Fruit fly (Drosophila melanogaster) whole organism, embryonic: ENCODE measurements around the gene CG12698.

ENCODE experiments used
- Atf6 ChIP-seq: fragments of 200-800 bp; sonication (Bioruptor generic); IDR thresholded peaks from 2 replicates; pipeline ENCODE4 v1.3.6; 2022; ENCODE audit warnings: missing biosample characterization, missing genetic modification characterization
- BEAF-32 ChIP-seq: fragments of 200-800 bp; sonication (Bioruptor generic); optimal IDR thresholded peaks from 3 replicates; lab custom pipeline; 2017; ENCODE audit warnings: missing biosample characterization, missing genetic modification characterization, mild to moderate bottlenecking, moderate library complexity, missing genetic modification reagents
- Bgb ChIP-seq: fragments of 200-800 bp; sonication (Bioruptor generic); IDR thresholded peaks from 2 replicates; pipeline ENCODE4 v1.3.6; 2022; ENCODE audit warnings: missing biosample characterization, missing genetic modification characterization; ENCODE audit not compliant: partially characterized antibody
- CG1024 ChIP-seq: fragments of 200-800 bp; sonication (Bioruptor generic); IDR thresholded peaks from 2 replicates; pipeline ENCODE4 v1.3.6; 2022; ENCODE audit warnings: missing biosample characterization, missing genetic modification characterization
- CG10267 ChIP-seq: fragments of 200-800 bp; sonication (Bioruptor generic); optimal IDR thresholded peaks from 2 replicates; lab custom pipeline; 2018; ENCODE audit warnings: missing biosample characterization, mild to moderate bottlenecking, missing genetic modification characterization, moderate library complexity
- CG14710 ChIP-seq: fragments of 200-800 bp; sonication (Bioruptor generic); optimal IDR thresholded peaks from 3 replicates; lab custom pipeline; 2019; ENCODE audit warnings: missing biosample characterization, mild to moderate bottlenecking, missing genetic modification characterization, moderate library complexity
- CG15514 ChIP-seq: fragments of 200-800 bp; sonication (Bioruptor generic); optimal IDR thresholded peaks from 3 replicates; lab custom pipeline; 2017; ENCODE audit warnings: missing biosample characterization, missing genetic modification characterization, mild to moderate bottlenecking, moderate library complexity, missing genetic modification reagents
- CG15601 ChIP-seq: fragments of 200-800 bp; sonication (Bioruptor generic); optimal IDR thresholded peaks from 3 replicates; lab custom pipeline; 2019; ENCODE audit warnings: missing biosample characterization, mild to moderate bottlenecking, missing genetic modification characterization, moderate library complexity
- CG1603 ChIP-seq: fragments of 200-800 bp; sonication (Bioruptor generic); optimal IDR thresholded peaks from 2 replicates; lab custom pipeline; 2019; ENCODE audit warnings: missing biosample characterization, mild to moderate bottlenecking, missing genetic modification characterization, moderate library complexity
- CG16813 ChIP-seq: fragments of 200-800 bp; sonication (Bioruptor generic); IDR thresholded peaks from 3 replicates; pipeline ENCODE4 v1.3.6; 2022; ENCODE audit warnings: missing biosample characterization, missing genetic modification characterization; ENCODE audit not compliant: partially characterized antibody
- CG17186 ChIP-seq: fragments of 200-800 bp; sonication (Bioruptor generic); optimal IDR thresholded peaks from 3 replicates; lab custom pipeline; 2017; ENCODE audit warnings: missing biosample characterization, missing genetic modification reagents, missing genetic modification characterization
- CG30020 ChIP-seq: fragments of 200-800 bp; optimal IDR thresholded peaks from 2 replicates; lab custom pipeline; 2019; ENCODE audit warnings: missing biosample characterization, mild to moderate bottlenecking, missing genetic modification characterization, moderate library complexity
- CG34224 ChIP-seq: fragments of 200-800 bp; sonication (Bioruptor generic); IDR thresholded peaks from 3 replicates; pipeline ENCODE4 v1.3.6; 2022; ENCODE audit warnings: missing biosample characterization, missing genetic modification characterization; ENCODE audit not compliant: partially characterized antibody
- CG42726 ChIP-seq: fragments of 200-800 bp; sonication (Bioruptor generic); IDR thresholded peaks from 2 replicates; pipeline ENCODE4 v1.3.6; 2022; ENCODE audit warnings: missing biosample characterization, missing genetic modification characterization; ENCODE audit not compliant: partially characterized antibody
- CG4360 ChIP-seq: fragments of 200-800 bp; sonication (Bioruptor generic); IDR thresholded peaks from 2 replicates; pipeline ENCODE4 v1.3.6; 2022; ENCODE audit warnings: missing biosample characterization, missing genetic modification characterization
- CG4617 ChIP-seq: fragments of 200-800 bp; sonication (Bioruptor generic); optimal IDR thresholded peaks from 3 replicates; lab custom pipeline; 2016; ENCODE audit warnings: missing biosample characterization, missing genetic modification characterization, borderline replicate concordance
- CG6791 ChIP-seq: fragments of 200-800 bp; sonication (Bioruptor generic); IDR thresholded peaks from 3 replicates; pipeline ENCODE4 v1.3.6; 2022; ENCODE audit warnings: missing biosample characterization, missing genetic modification characterization; ENCODE audit not compliant: partially characterized antibody
- CG7963 ChIP-seq: fragments of 200-800 bp; sonication (Bioruptor generic); IDR thresholded peaks from 3 replicates; pipeline ENCODE4 v1.3.6; 2022; ENCODE audit warnings: missing biosample characterization, missing genetic modification characterization; ENCODE audit not compliant: partially characterized antibody
- CG8089 ChIP-seq: fragments of 200-800 bp; sonication (Bioruptor generic); optimal IDR thresholded peaks from 3 replicates; lab custom pipeline; 2016; ENCODE audit warnings: missing biosample characterization, missing genetic modification characterization
- CG8924 ChIP-seq: fragments of 200-800 bp; optimal IDR thresholded peaks from 3 replicates; lab custom pipeline; 2019; ENCODE audit warnings: missing biosample characterization, mild to moderate bottlenecking, missing genetic modification characterization, moderate library complexity
- Dll ChIP-seq: fragments of 200-800 bp; sonication (Bioruptor generic); IDR thresholded peaks from 4 replicates; pipeline ENCODE4 v1.3.6; 2022; ENCODE audit warnings: missing biosample characterization, missing genetic modification characterization; ENCODE audit not compliant: partially characterized antibody
- Dp ChIP-seq: fragments of 200-800 bp; sonication (Bioruptor generic); optimal IDR thresholded peaks from 2 replicates; lab custom pipeline; 2018; ENCODE audit warnings: missing biosample characterization, mild to moderate bottlenecking, missing genetic modification characterization, moderate library complexity
- Ets97D ChIP-seq: fragments of 200-800 bp; sonication (Bioruptor generic); optimal IDR thresholded peaks from 3 replicates; lab custom pipeline; 2016; ENCODE audit warnings: missing biosample characterization, missing genetic modification characterization
- HLH4C ChIP-seq: fragments of 200-800 bp; sonication (Bioruptor generic); IDR thresholded peaks from 3 replicates; pipeline ENCODE4 v1.3.6; 2022; ENCODE audit warnings: missing biosample characterization, missing genetic modification characterization; ENCODE audit not compliant: partially characterized antibody
- HmgZ ChIP-seq: fragments of 200-800 bp; sonication (Bioruptor generic); optimal IDR thresholded peaks from 2 replicates; lab custom pipeline; 2018; ENCODE audit warnings: missing biosample characterization, mild to moderate bottlenecking, missing genetic modification characterization
- MTF-1 ChIP-seq: fragments of 200-800 bp; sonication (Bioruptor generic); optimal IDR thresholded peaks from 2 replicates; lab custom pipeline; 2018; ENCODE audit warnings: missing biosample characterization, mild to moderate bottlenecking, missing genetic modification characterization, borderline replicate concordance
- Mrtf ChIP-seq: fragments of 200-800 bp; sonication (Bioruptor generic); IDR thresholded peaks from 3 replicates; pipeline ENCODE4 v1.3.6; 2022; ENCODE audit warnings: missing biosample characterization, missing genetic modification characterization
- Myb ChIP-seq: fragments of 200-800 bp; sonication (Bioruptor generic); optimal IDR thresholded peaks from 2 replicates; lab custom pipeline; 2016; ENCODE audit warnings: missing biosample characterization, missing genetic modification characterization
- Opbp ChIP-seq: fragments of 200-800 bp; sonication (Bioruptor generic); IDR thresholded peaks from 3 replicates; pipeline ENCODE4 v1.3.6; 2022; ENCODE audit warnings: missing biosample characterization, missing genetic modification characterization; ENCODE audit not compliant: partially characterized antibody
- Sry-δ ChIP-seq: fragments of 200-800 bp; sonication (Bioruptor generic); optimal IDR thresholded peaks from 2 replicates; lab custom pipeline; 2016; ENCODE audit warnings: missing biosample characterization, missing genetic modification characterization
- amos ChIP-seq: fragments of 200-800 bp; sonication (Bioruptor generic); IDR thresholded peaks from 2 replicates; pipeline ENCODE4 v1.3.6; 2022; ENCODE audit warnings: missing biosample characterization, missing genetic modification characterization; ENCODE audit not compliant: partially characterized antibody
- bbx ChIP-seq: fragments of 200-800 bp; sonication (Bioruptor generic); IDR thresholded peaks from 2 replicates; pipeline ENCODE4 v1.3.6; 2022; ENCODE audit warnings: missing biosample characterization, missing genetic modification characterization; ENCODE audit not compliant: partially characterized antibody
- chn ChIP-seq: fragments of 200-800 bp; sonication (Bioruptor generic); optimal IDR thresholded peaks from 2 replicates; lab custom pipeline; 2016; ENCODE audit warnings: missing biosample characterization, missing genetic modification characterization
- hb ChIP-seq: fragments of 200-800 bp; sonication (Bioruptor generic); IDR thresholded peaks from 3 replicates; pipeline ENCODE4 v1.3.6; 2022; ENCODE audit warnings: missing biosample characterization, missing genetic modification characterization; ENCODE audit not compliant: partially characterized antibody
- inv ChIP-seq: fragments of 200-800 bp; sonication (Bioruptor generic); IDR thresholded peaks from 2 replicates; pipeline ENCODE4 v1.3.6; 2022; ENCODE audit warnings: missing biosample characterization, missing genetic modification characterization; ENCODE audit not compliant: partially characterized antibody
- klu ChIP-seq: fragments of 200-800 bp; sonication (Bioruptor generic); IDR thresholded peaks from 2 replicates; pipeline ENCODE4 v1.3.6; 2022; ENCODE audit warnings: missing biosample characterization, missing genetic modification characterization
- knrl ChIP-seq: fragments of 200-800 bp; sonication (Bioruptor generic); IDR thresholded peaks from 3 replicates; pipeline ENCODE4 v1.3.6; 2022; ENCODE audit warnings: missing biosample characterization, missing genetic modification characterization; ENCODE audit not compliant: partially characterized antibody
- lilli ChIP-seq: fragments of 200-800 bp; sonication (Bioruptor generic); optimal IDR thresholded peaks from 3 replicates; lab custom pipeline; 2016; ENCODE audit warnings: missing biosample characterization, missing genetic modification characterization
- nerfin-2 ChIP-seq: fragments of 200-800 bp; sonication (Bioruptor generic); IDR thresholded peaks from 2 replicates; pipeline ENCODE4 v1.3.6; 2022; ENCODE audit warnings: missing biosample characterization, missing genetic modification characterization; ENCODE audit not compliant: partially characterized antibody
- nmo ChIP-seq: fragments of 200-800 bp; sonication (Bioruptor generic); optimal IDR thresholded peaks from 2 replicates; lab custom pipeline; 2018; ENCODE audit warnings: missing biosample characterization, mild to moderate bottlenecking, missing genetic modification characterization, moderate library complexity
- phol ChIP-seq: fragments of 200-800 bp; sonication (Bioruptor generic); optimal IDR thresholded peaks from 3 replicates; lab custom pipeline; 2018; ENCODE audit warnings: missing biosample characterization, mild to moderate bottlenecking, missing genetic modification characterization, moderate library complexity
- stwl ChIP-seq: fragments of 200-800 bp; sonication (Bioruptor generic); optimal IDR thresholded peaks from 3 replicates; lab custom pipeline; 2018; ENCODE audit warnings: missing biosample characterization, mild to moderate bottlenecking, missing genetic modification characterization, moderate library complexity
- tna ChIP-seq: fragments of 200-800 bp; sonication (Bioruptor generic); IDR thresholded peaks from 2 replicates; pipeline ENCODE4 v1.3.6; 2022; ENCODE audit warnings: missing biosample characterization, missing genetic modification characterization; ENCODE audit not compliant: partially characterized antibody
- trh ChIP-seq: fragments of 200-800 bp; sonication (Bioruptor generic); optimal IDR thresholded peaks from 2 replicates; lab custom pipeline; 2016; ENCODE audit warnings: missing biosample characterization, missing genetic modification characterization
- unc-4 ChIP-seq: fragments of 200-800 bp; sonication (Bioruptor generic); IDR thresholded peaks from 2 replicates; pipeline ENCODE4 v1.3.6; 2022; ENCODE audit warnings: missing biosample characterization, missing genetic modification characterization; ENCODE audit not compliant: partially characterized antibody
- vnd ChIP-seq: fragments of 200-800 bp; sonication (Bioruptor generic); IDR thresholded peaks from 3 replicates; pipeline ENCODE4 v1.3.6; 2022; ENCODE audit warnings: missing biosample characterization, missing genetic modification characterization; ENCODE audit not compliant: partially characterized antibody

The CG12698 gene

DNA sequence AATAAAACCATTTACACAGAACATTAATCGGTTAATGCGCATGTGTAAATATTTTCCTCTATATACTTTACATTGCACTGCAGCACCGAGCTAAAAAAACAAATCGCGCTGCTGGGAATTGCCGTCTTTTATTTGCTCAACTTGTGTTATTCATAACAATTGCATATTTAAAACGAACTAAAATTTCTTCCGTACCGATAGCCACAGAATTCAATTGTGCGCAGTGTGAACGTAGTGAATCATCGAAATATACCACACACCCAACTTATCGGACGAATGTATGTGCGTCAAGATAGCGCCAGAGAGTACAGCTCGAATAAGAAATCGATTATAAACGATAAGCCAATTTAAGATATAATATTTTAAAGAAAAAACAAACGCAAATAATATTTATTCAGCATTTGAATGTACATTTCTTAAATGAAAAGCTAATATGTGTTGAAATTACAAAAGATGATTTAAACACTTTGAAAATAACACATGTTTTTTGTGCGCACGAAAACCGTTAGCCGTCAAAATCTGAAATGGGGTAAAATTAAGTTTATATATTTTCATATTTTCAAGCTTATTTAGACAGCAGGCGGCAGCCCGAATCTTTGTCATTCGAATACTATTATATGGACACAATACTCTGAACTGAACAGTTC is at the start of gene CG12698, which contains the start of gene vap:
CG12698 (plus strand) TSS at position 597 of the 647 bp plus-strand sequence.
vap (minus strand) TSS at position 262 of the 647 bp plus-strand sequence.
- TF ChIP-seq CG1024 (peak; percentile 41), vnd (GFP tag; lab: Robert Waterston, UW) (peak; percentile 62; the same call in 2 of the 3 replicates), nerfin-2 (GFP tag; lab: Robert Waterston, UW) (peak; percentile 55; the same call in 1 of the 2 replicates), tna (GFP tag; lab: Robert Waterston, UW) (peak; percentile 54; the same call in 1 of the 2 replicates), hb (GFP tag; lab: Robert Waterston, UW) (0 out of 3 replicates have a peak, but pooled peaks have one; percentile 14), MTF-1 (GFP tag; lab: Kevin White, UChicago) (no peak), CG30020 (tag; lab: Kevin White, UChicago) (peak; percentile 96), nmo (GFP tag; lab: Kevin White, UChicago) (peak; percentile 25), CG6791 (GFP tag; lab: Robert Waterston, UW) (peak; percentile 74), CG16813 (GFP tag; lab: Robert Waterston, UW) (peak; percentile 75), CG17186 (GFP tag; lab: Kevin White, UChicago) (peak; percentile 54), Sry-δ (GFP tag; lab: Kevin White, UChicago) (peak; percentile 70), CG8924 (tag; lab: Kevin White, UChicago) (peak; percentile 29), CG1603 (tag; lab: Kevin White, UChicago) (peak; percentile 100), Dp (GFP tag; lab: Kevin White, UChicago) (peak; percentile 58), Ets97D (GFP tag; lab: Kevin White, UChicago) (peak; percentile 64), CG4617 (GFP tag; lab: Kevin White, UChicago) (peak; percentile 78), CG42726 (GFP tag; lab: Robert Waterston, UW) (peak; percentile 56; the same call in 1 of the 2 replicates), stwl (tag; lab: Kevin White, UChicago) (peak; percentile 92), Atf6 (GFP tag; lab: Robert Waterston, UW) (no peak), knrl (GFP tag; lab: Robert Waterston, UW) (peak; percentile 75), Opbp (GFP tag; lab: Robert Waterston, UW) (peak; percentile 68; the same call in 2 of the 3 replicates), CG15514 (peak; percentile 65), CG4360 (no peak), klu (no peak), lilli (GFP tag; lab: Kevin White, UChicago) (peak; percentile 6), chn (no peak), Myb (GFP tag; lab: Kevin White, UChicago) (peak; percentile 87), unc-4 (GFP tag; lab: Robert Waterston, UW) (peak; percentile 59), CG14710 (tag; lab: Kevin White, UChicago) (peak; percentile 53), HmgZ (tag; lab: Kevin White, UChicago) (peak; percentile 39), CG8089 (GFP tag; lab: Kevin White, UChicago) (no peak), trh (GFP tag; lab: Kevin White, UChicago) (no peak), CG15601 (tag; lab: Kevin White, UChicago) (peak; percentile 0), inv (peak; percentile 71), HLH4C (peak; percentile 80), Bgb (GFP tag; lab: Robert Waterston, UW) (peak; percentile 78), CG34224 (GFP tag; lab: Robert Waterston, UW) (peak; percentile 35; the same call in 1 of the 3 replicates), CG10267 (peak; percentile 40), Mrtf (GFP tag; lab: Robert Waterston, UW) (no peak), Dll (GFP tag; lab: Robert Waterston, UW) (peak; percentile 64), phol (tag; lab: Kevin White, UChicago) (peak; percentile 30), BEAF-32 (GFP tag; lab: Kevin White, UChicago) (peak; percentile 80), CG7963 (peak; percentile 67), amos (peak; percentile 77), bbx (GFP tag; lab: Robert Waterston, UW) (peak; percentile 64)
